Fruit fly (Drosophila melanogaster) whole organism, embryonic: ENCODE measurements around the gene SPH93.
A peak's percentile ranks its signal among the peaks of the same experiment; 100 is the strongest.

Source experiments
- CG10147 ChIP-seq: fragments of 200-800 bp; sonication (Bioruptor generic); optimal IDR thresholded peaks from 2 replicates; lab custom pipeline; 2019; ENCODE audit warnings: missing biosample characterization, mild to moderate bottlenecking, missing genetic modification characterization, moderate library complexity
- CG12744 ChIP-seq: fragments of 200-800 bp; sonication (Bioruptor generic); optimal IDR thresholded peaks from 2 replicates; lab custom pipeline; 2016; ENCODE audit warnings: missing biosample characterization, missing genetic modification characterization
- CG13424 ChIP-seq: fragments of 200-800 bp; sonication (Bioruptor generic); optimal IDR thresholded peaks from 2 replicates; lab custom pipeline; 2019; ENCODE audit warnings: missing biosample characterization, mild to moderate bottlenecking, missing genetic modification characterization, moderate library complexity
- CG13894 ChIP-seq: fragments of 200-800 bp; sonication (Bioruptor generic); optimal IDR thresholded peaks from 3 replicates; lab custom pipeline; 2018; ENCODE audit warnings: missing biosample characterization, mild to moderate bottlenecking, missing genetic modification characterization, moderate library complexity
- CG14014 ChIP-seq: fragments of 200-800 bp; sonication (Bioruptor generic); IDR thresholded peaks from 2 replicates; pipeline ENCODE4 v1.3.6; 2022; ENCODE audit warnings: missing biosample characterization, missing genetic modification characterization
- CG15011 ChIP-seq: fragments of 200-800 bp; sonication (Bioruptor generic); optimal IDR thresholded peaks from 3 replicates; lab custom pipeline; 2018; ENCODE audit warnings: missing biosample characterization, mild to moderate bottlenecking, missing genetic modification characterization
- CG15479 ChIP-seq: fragments of 200-800 bp; sonication (Bioruptor generic); optimal IDR thresholded peaks from 3 replicates; lab custom pipeline; 2019; ENCODE audit warnings: missing biosample characterization, mild to moderate bottlenecking, missing genetic modification characterization, moderate library complexity
- CG15514 ChIP-seq: fragments of 200-800 bp; sonication (Bioruptor generic); optimal IDR thresholded peaks from 3 replicates; lab custom pipeline; 2017; ENCODE audit warnings: missing biosample characterization, missing genetic modification characterization, mild to moderate bottlenecking, moderate library complexity, missing genetic modification reagents
- CG1602 ChIP-seq: fragments of 200-800 bp; sonication (Bioruptor generic); optimal IDR thresholded peaks from 3 replicates; lab custom pipeline; 2016; ENCODE audit warnings: missing biosample characterization, missing genetic modification characterization
- CG1647 ChIP-seq: fragments of 200-800 bp; sonication (Bioruptor generic); optimal IDR thresholded peaks from 3 replicates; lab custom pipeline; 2016; ENCODE audit warnings: missing biosample characterization, missing genetic modification characterization
- CG17186 ChIP-seq: fragments of 200-800 bp; sonication (Bioruptor generic); optimal IDR thresholded peaks from 3 replicates; lab custom pipeline; 2017; ENCODE audit warnings: missing biosample characterization, missing genetic modification reagents, missing genetic modification characterization
- CG17385 ChIP-seq: fragments of 200-800 bp; sonication (Bioruptor generic); optimal IDR thresholded peaks from 3 replicates; lab custom pipeline; 2018; ENCODE audit warnings: missing biosample characterization, mild to moderate bottlenecking, missing genetic modification characterization
- CG18262 ChIP-seq: fragments of 200-800 bp; optimal IDR thresholded peaks from 3 replicates; lab custom pipeline; 2019; ENCODE audit warnings: missing biosample characterization, mild to moderate bottlenecking, missing genetic modification characterization, moderate library complexity
- CG18764 ChIP-seq: fragments of 200-800 bp; sonication (Bioruptor generic); optimal IDR thresholded peaks from 3 replicates; lab custom pipeline; 2016; ENCODE audit warnings: missing biosample characterization, missing genetic modification characterization
- CG31441 ChIP-seq: fragments of 200-800 bp; sonication (Bioruptor generic); IDR thresholded peaks from 2 replicates; pipeline ENCODE4 v1.3.6; 2022; ENCODE audit warnings: missing biosample characterization, missing genetic modification characterization
- CG34422 ChIP-seq: fragments of 200-800 bp; sonication (Bioruptor generic); IDR thresholded peaks from 3 replicates; pipeline ENCODE4 v1.3.6; 2022; ENCODE audit warnings: missing biosample characterization, missing genetic modification characterization
- CG8388 ChIP-seq: fragments of 200-800 bp; sonication (Bioruptor generic); optimal IDR thresholded peaks from 2 replicates; lab custom pipeline; 2019; ENCODE audit warnings: missing biosample characterization, mild to moderate bottlenecking, missing genetic modification characterization, moderate library complexity
- CG8765 ChIP-seq: fragments of 200-800 bp; sonication (Bioruptor generic); IDR thresholded peaks from 2 replicates; pipeline ENCODE4 v1.3.6; 2022; ENCODE audit warnings: missing biosample characterization, missing genetic modification characterization
- CG9437 ChIP-seq: fragments of 200-800 bp; sonication (Bioruptor generic); optimal IDR thresholded peaks from 2 replicates; lab custom pipeline; 2018; ENCODE audit warnings: missing biosample characterization, mild to moderate bottlenecking, missing genetic modification characterization
- CG9727 ChIP-seq: fragments of 200-800 bp; sonication (Bioruptor generic); optimal IDR thresholded peaks from 3 replicates; lab custom pipeline; 2017; ENCODE audit warnings: missing biosample characterization, mild to moderate bottlenecking, missing genetic modification characterization
- Dek ChIP-seq: fragments of 200-800 bp; sonication (Bioruptor generic); optimal IDR thresholded peaks from 3 replicates; lab custom pipeline; 2019; ENCODE audit warnings: missing biosample characterization, mild to moderate bottlenecking, missing genetic modification characterization, moderate library complexity
- Dref ChIP-seq: fragments of 200-800 bp; sonication (Bioruptor generic); IDR thresholded peaks from 2 replicates; pipeline ENCODE4 v1.3.6; 2022; ENCODE audit warnings: missing biosample characterization, missing genetic modification characterization
- E2f1 ChIP-seq: fragments of 200-800 bp; sonication (Bioruptor generic); IDR thresholded peaks from 2 replicates; pipeline ENCODE4 v1.3.6; 2022; ENCODE audit warnings: missing biosample characterization, missing genetic modification characterization
- Kr ChIP-seq: fragments of 200-800 bp; sonication (Bioruptor generic); optimal IDR thresholded peaks from 2 replicates; lab custom pipeline; 2017; ENCODE audit warnings: missing biosample characterization, mild to moderate bottlenecking, missing genetic modification characterization
- Lim3 ChIP-seq: fragments of 200-800 bp; sonication (Bioruptor generic); IDR thresholded peaks from 2 replicates; pipeline ENCODE4 v1.3.6; 2022; ENCODE audit warnings: missing biosample characterization, missing genetic modification characterization
- Lpt ChIP-seq: fragments of >200 bp; optimal IDR thresholded peaks from 2 replicates; lab custom pipeline; 2018; ENCODE audit warnings: missing biosample characterization, missing genetic modification characterization
- Max ChIP-seq: fragments of 200-800 bp; sonication (Bioruptor generic); optimal IDR thresholded peaks from 2 replicates; lab custom pipeline; 2016; ENCODE audit warnings: missing biosample characterization, mild to moderate bottlenecking, missing genetic modification characterization
- Mes4 ChIP-seq: fragments of 200-800 bp; sonication (Bioruptor generic); optimal IDR thresholded peaks from 2 replicates; lab custom pipeline; 2016; ENCODE audit warnings: missing biosample characterization, missing genetic modification characterization
- NC2α ChIP-seq: fragments of 200-800 bp; sonication (Bioruptor generic); optimal IDR thresholded peaks from 2 replicates; lab custom pipeline; 2016; ENCODE audit warnings: missing biosample characterization, missing genetic modification characterization
- Nf-YA ChIP-seq: fragments of 200-800 bp; sonication (Bioruptor generic); IDR thresholded peaks from 2 replicates; pipeline ENCODE4 v1.3.6; 2022; ENCODE audit warnings: missing biosample characterization, missing genetic modification characterization
- Side ChIP-seq: fragments of 200-800 bp; sonication (Bioruptor generic); optimal IDR thresholded peaks from 2 replicates; lab custom pipeline; 2016; ENCODE audit warnings: missing biosample characterization, missing genetic modification characterization
- Sry-δ ChIP-seq: fragments of 200-800 bp; sonication (Bioruptor generic); optimal IDR thresholded peaks from 2 replicates; lab custom pipeline; 2016; ENCODE audit warnings: missing biosample characterization, missing genetic modification characterization
- Usf ChIP-seq: fragments of 200-800 bp; sonication (Bioruptor generic); optimal IDR thresholded peaks from 2 replicates; lab custom pipeline; 2017; ENCODE audit warnings: missing genotype, missing biosample characterization, missing genetic modification characterization
- ato ChIP-seq: fragments of 200-800 bp; sonication (Bioruptor generic); IDR thresholded peaks from 2 replicates; pipeline ENCODE4 v1.3.6; 2022; ENCODE audit warnings: missing biosample characterization, missing genetic modification characterization; ENCODE audit not compliant: partially characterized antibody
- bab2 ChIP-seq: fragments of 200-800 bp; sonication (Bioruptor generic); optimal IDR thresholded peaks from 2 replicates; lab custom pipeline; 2016; ENCODE audit warnings: missing biosample characterization, missing genetic modification characterization
- chif ChIP-seq, 2 experiments: fragments of 200-800 bp; sonication (Bioruptor generic); optimal IDR thresholded peaks; 3 replicates each; lab custom pipeline; 2016; ENCODE audit warnings: missing biosample characterization in 2 of 2, missing genetic modification characterization in 2 of 2
- ci ChIP-seq: fragments of 200-800 bp; sonication (Bioruptor generic); IDR thresholded peaks from 3 replicates; pipeline ENCODE4 v1.3.6; 2022; ENCODE audit warnings: missing biosample characterization, missing genetic modification characterization
- crp ChIP-seq, 2 experiments: fragments of 200-800 bp; sonication (Bioruptor generic); optimal IDR thresholded peaks; 2 replicates in 1 of 2; 3 replicates in 1 of 2; lab custom pipeline; 2017; ENCODE audit warnings: missing biosample characterization in 2 of 2, missing genetic modification characterization in 2 of 2, mild to moderate bottlenecking in 1 of 2, moderate library complexity in 1 of 2
- dati ChIP-seq: fragments of 200-800 bp; sonication (Bioruptor generic); IDR thresholded peaks from 2 replicates; pipeline ENCODE4 v1.3.6; 2022; ENCODE audit warnings: missing biosample characterization, missing genetic modification characterization
- fd102C ChIP-seq: fragments of 200-800 bp; sonication (Bioruptor generic); optimal IDR thresholded peaks from 2 replicates; lab custom pipeline; 2018; ENCODE audit warnings: missing biosample characterization, mild to moderate bottlenecking, missing genetic modification characterization, moderate library complexity
- fd3F ChIP-seq: fragments of 200-800 bp; sonication (Bioruptor generic); optimal IDR thresholded peaks from 2 replicates; lab custom pipeline; 2018; ENCODE audit warnings: missing biosample characterization, mild to moderate bottlenecking, missing genetic modification characterization, moderate library complexity
- h ChIP-seq: fragments of >200 bp; optimal IDR thresholded peaks from 2 replicates; lab custom pipeline; 2017
- ham ChIP-seq: fragments of 200-800 bp; sonication (Bioruptor generic); IDR thresholded peaks from 2 replicates; pipeline ENCODE4 v1.3.6; 2022; ENCODE audit warnings: missing biosample characterization, missing genetic modification characterization
- hb ChIP-seq: fragments of 200-800 bp; sonication (Bioruptor generic); IDR thresholded peaks from 3 replicates; pipeline ENCODE4 v1.3.6; 2022; ENCODE audit warnings: missing biosample characterization, missing genetic modification characterization; ENCODE audit not compliant: partially characterized antibody
- knrl ChIP-seq: fragments of 200-800 bp; sonication (Bioruptor generic); IDR thresholded peaks from 3 replicates; pipeline ENCODE4 v1.3.6; 2022; ENCODE audit warnings: missing biosample characterization, missing genetic modification characterization; ENCODE audit not compliant: partially characterized antibody
- luna ChIP-seq: fragments of 200-800 bp; sonication (Bioruptor generic); optimal IDR thresholded peaks from 2 replicates; lab custom pipeline; 2016; ENCODE audit warnings: missing biosample characterization, missing genetic modification characterization
- phol ChIP-seq: fragments of 200-800 bp; sonication (Bioruptor generic); optimal IDR thresholded peaks from 3 replicates; lab custom pipeline; 2018; ENCODE audit warnings: missing biosample characterization, mild to moderate bottlenecking, missing genetic modification characterization, moderate library complexity
- scrt ChIP-seq: fragments of 200-800 bp; sonication (Bioruptor generic); optimal IDR thresholded peaks from 2 replicates; lab custom pipeline; 2018; ENCODE audit warnings: missing biosample characterization, mild to moderate bottlenecking, missing genetic modification characterization, moderate library complexity
- tio ChIP-seq: fragments of 200-800 bp; sonication (Bioruptor generic); optimal IDR thresholded peaks from 2 replicates; lab custom pipeline; 2017; ENCODE audit warnings: missing biosample characterization, missing genetic modification characterization, inconsistent platforms
- tna ChIP-seq: fragments of 200-800 bp; sonication (Bioruptor generic); IDR thresholded peaks from 2 replicates; pipeline ENCODE4 v1.3.6; 2022; ENCODE audit warnings: missing biosample characterization, missing genetic modification characterization; ENCODE audit not compliant: partially characterized antibody
- vfl ChIP-seq: fragments of 200-800 bp; sonication (Bioruptor generic); optimal IDR thresholded peaks from 2 replicates; lab custom pipeline; 2016; ENCODE audit warnings: missing biosample characterization, missing genetic modification characterization

Gene SPH93

dm6 chr2L:17484174-17484573, 28.5 kb upstream of the SPH93 start, which contains the start of the genes GCS2beta and CG5131 (continued):
- TF ChIP-seq CG18764 (GFP tag; lab: Kevin White, UChicago) = peak; percentile 91
- peak; percentile 78 for TF ChIP-seq CG17385 (GFP tag; lab: Kevin White, UChicago)
- TF ChIP-seq CG9727 (GFP tag; lab: Kevin White, UChicago) = peak; percentile 91
- peak; percentile 94 for TF ChIP-seq knrl (GFP tag; lab: Robert Waterston, UW)
- TF ChIP-seq vfl (GFP tag; lab: Kevin White, UChicago) = peak; percentile 97
- peak; percentile 95 for TF ChIP-seq ci
- peak; percentile 83 for TF ChIP-seq CG8765 (GFP tag; lab: Robert Waterston, UW)
- peak; percentile 89 for TF ChIP-seq Dek
- peak; percentile 87 to 93 for TF ChIP-seq crp (GFP tag; optimal IDR thresholded peaks at IDR 0.05; lab: Kevin White, UChicago)
- peak; percentile 87 for TF ChIP-seq ham (GFP tag; lab: Robert Waterston, UW)
- TF ChIP-seq bab2 = peak; percentile 96
- TF ChIP-seq CG34422 (GFP tag; lab: Robert Waterston, UW) = peak; percentile 97
- TF ChIP-seq h (lab: Kevin White, UChicago) = no peak
- TF ChIP-seq CG1602 (GFP tag; lab: Kevin White, UChicago) = peak; percentile 92
- peak; percentile 74 for TF ChIP-seq scrt (GFP tag; lab: Kevin White, UChicago)
- peak; percentile 95 to 96 for TF ChIP-seq chif (GFP tag; optimal IDR thresholded peaks at IDR 0.05; lab: Kevin White, UChicago)
- peak; percentile 75 for TF ChIP-seq ato (GFP tag; lab: Robert Waterston, UW)
- TF ChIP-seq Usf (GFP tag; lab: Kevin White, UChicago) = peak; percentile 81
- TF ChIP-seq Sry-δ (GFP tag; lab: Kevin White, UChicago) = peak; percentile 96
- peak; percentile 91 for TF ChIP-seq E2f1
- peak; percentile 75 for TF ChIP-seq CG12744
- TF ChIP-seq tna (GFP tag; lab: Robert Waterston, UW) = peak; percentile 83
- peak; percentile 82 for TF ChIP-seq CG8388 (GFP tag; lab: Kevin White, UChicago)
- TF ChIP-seq CG17186 (GFP tag; lab: Kevin White, UChicago) = peak; percentile 90
- TF ChIP-seq CG14014 (GFP tag; lab: Robert Waterston, UW) = peak; percentile 95
- peak; percentile 91 for TF ChIP-seq hb
- TF ChIP-seq CG13424 (tag; lab: Kevin White, UChicago) = peak; percentile 91
- TF ChIP-seq CG18262 (tag; lab: Kevin White, UChicago) = peak; percentile 81
- TF ChIP-seq CG15011 = peak; percentile 70
- TF ChIP-seq Mes4 (GFP tag; lab: Kevin White, UChicago) = peak; percentile 92
- peak; percentile 95 for TF ChIP-seq Max (GFP tag; lab: Kevin White, UChicago)
- TF ChIP-seq CG10147 (GFP tag; lab: Kevin White, UChicago) = peak; percentile 85
- TF ChIP-seq CG15479 = no peak
- TF ChIP-seq phol (tag; lab: Kevin White, UChicago) = peak; percentile 95
- peak; percentile 92 for TF ChIP-seq luna (GFP tag; lab: Kevin White, UChicago)
- TF ChIP-seq Lim3 (GFP tag; lab: Robert Waterston, UW) = peak; percentile 47; the same call in 1 of the 2 replicates
- peak; percentile 89 for TF ChIP-seq tio
- peak; percentile 88 for TF ChIP-seq CG15514 (GFP tag; lab: Kevin White, UChicago)
- TF ChIP-seq Lpt (GFP tag; lab: Kevin White, UChicago) = no peak
- TF ChIP-seq Side = peak; percentile 97
- no peak for TF ChIP-seq CG13894 (tag; lab: Kevin White, UChicago)
- peak; percentile 86 for TF ChIP-seq Dref (GFP tag; lab: Robert Waterston, UW)
- peak; percentile 62 for TF ChIP-seq dati
- TF ChIP-seq CG9437 (GFP tag; lab: Kevin White, UChicago) = peak; percentile 97
- TF ChIP-seq NC2α (GFP tag; lab: Kevin White, UChicago) = peak; percentile 88
- no peak for TF ChIP-seq Kr (GFP tag; lab: Kevin White, UChicago)
- no peak for TF ChIP-seq fd102C (GFP tag; lab: Kevin White, UChicago)
- TF ChIP-seq fd3F (GFP tag; lab: Kevin White, UChicago) = peak; percentile 90
- TF ChIP-seq CG31441 (GFP tag; lab: Robert Waterston, UW) = peak; percentile 81
- TF ChIP-seq CG1647 (GFP tag; lab: Kevin White, UChicago) = peak; percentile 94
- TF ChIP-seq Nf-YA = peak; percentile 77
